Fruit fly (Drosophila melanogaster) whole organism, embryonic: ENCODE measurements around the gene CG43251.

Source experiments
- Abd-B ChIP-seq: fragments of 200-800 bp; sonication (Bioruptor generic); optimal IDR thresholded peaks from 2 replicates; lab custom pipeline; 2018; ENCODE audit warnings: missing biosample characterization, mild to moderate bottlenecking, missing genetic modification characterization, moderate library complexity
- Blimp-1 ChIP-seq: fragments of 200-800 bp; sonication (Bioruptor generic); optimal IDR thresholded peaks from 3 replicates; lab custom pipeline; 2018; ENCODE audit warnings: missing biosample characterization, missing genetic modification characterization, mild to moderate bottlenecking, moderate library complexity, missing genetic modification reagents
- CG12104 ChIP-seq: fragments of 200-800 bp; sonication (Bioruptor generic); optimal IDR thresholded peaks from 3 replicates; lab custom pipeline; 2016; ENCODE audit warnings: missing biosample characterization, missing genetic modification characterization
- CG12391 ChIP-seq: fragments of 200-800 bp; sonication (Bioruptor generic); optimal IDR thresholded peaks from 3 replicates; lab custom pipeline; 2018; ENCODE audit warnings: missing biosample characterization, mild to moderate bottlenecking, missing genetic modification characterization, moderate library complexity
- CG13424 ChIP-seq: fragments of 200-800 bp; sonication (Bioruptor generic); optimal IDR thresholded peaks from 2 replicates; lab custom pipeline; 2019; ENCODE audit warnings: missing biosample characterization, mild to moderate bottlenecking, missing genetic modification characterization, moderate library complexity
- CG15601 ChIP-seq: fragments of 200-800 bp; sonication (Bioruptor generic); optimal IDR thresholded peaks from 3 replicates; lab custom pipeline; 2019; ENCODE audit warnings: missing biosample characterization, mild to moderate bottlenecking, missing genetic modification characterization, moderate library complexity
- CG1602 ChIP-seq: fragments of 200-800 bp; sonication (Bioruptor generic); optimal IDR thresholded peaks from 3 replicates; lab custom pipeline; 2016; ENCODE audit warnings: missing biosample characterization, missing genetic modification characterization
- CG17829 ChIP-seq: fragments of 200-800 bp; optimal IDR thresholded peaks from 2 replicates; lab custom pipeline; 2019; ENCODE audit warnings: missing biosample characterization, mild to moderate bottlenecking, missing genetic modification characterization, moderate library complexity
- CG18011 ChIP-seq: fragments of 200-800 bp; sonication (Bioruptor generic); optimal IDR thresholded peaks from 2 replicates; lab custom pipeline; 2017; ENCODE audit warnings: missing biosample characterization, missing genetic modification characterization, mild to moderate bottlenecking, moderate library complexity, missing genotype
- CG18476 ChIP-seq: fragments of 200-800 bp; sonication (Bioruptor generic); optimal IDR thresholded peaks from 2 replicates; lab custom pipeline; 2016; ENCODE audit warnings: missing biosample characterization, mild to moderate bottlenecking, missing genetic modification characterization
- CG18764 ChIP-seq: fragments of 200-800 bp; sonication (Bioruptor generic); optimal IDR thresholded peaks from 3 replicates; lab custom pipeline; 2016; ENCODE audit warnings: missing biosample characterization, missing genetic modification characterization
- CG2875 ChIP-seq: fragments of 200-800 bp; sonication (Bioruptor generic); optimal IDR thresholded peaks from 2 replicates; lab custom pipeline; 2017; ENCODE audit warnings: missing biosample characterization, mild to moderate bottlenecking, missing genetic modification characterization, missing genetic modification reagents
- CG30020 ChIP-seq: fragments of 200-800 bp; optimal IDR thresholded peaks from 2 replicates; lab custom pipeline; 2019; ENCODE audit warnings: missing biosample characterization, mild to moderate bottlenecking, missing genetic modification characterization, moderate library complexity
- CG3065 ChIP-seq: fragments of 200-800 bp; sonication (Bioruptor generic); optimal IDR thresholded peaks from 2 replicates; lab custom pipeline; 2016; ENCODE audit warnings: missing biosample characterization, missing genetic modification characterization
- CG6272 ChIP-seq: fragments of 200-800 bp; sonication (Bioruptor generic); IDR thresholded peaks from 2 replicates; pipeline ENCODE4 v1.3.6; 2022; ENCODE audit warnings: missing biosample characterization, missing genetic modification characterization
- CG8765 ChIP-seq: fragments of 200-800 bp; sonication (Bioruptor generic); IDR thresholded peaks from 2 replicates; pipeline ENCODE4 v1.3.6; 2022; ENCODE audit warnings: missing biosample characterization, missing genetic modification characterization
- CG8944 ChIP-seq: fragments of 200-800 bp; sonication (Bioruptor generic); optimal IDR thresholded peaks from 3 replicates; lab custom pipeline; 2016; ENCODE audit warnings: missing biosample characterization, missing genetic modification characterization
- CHES-1-like ChIP-seq: fragments of 200-800 bp; sonication (Bioruptor generic); optimal IDR thresholded peaks from 2 replicates; lab custom pipeline; 2016; ENCODE audit warnings: missing biosample characterization, missing genetic modification characterization
- D19A ChIP-seq: fragments of 200-800 bp; optimal IDR thresholded peaks from 3 replicates; lab custom pipeline; 2019; ENCODE audit warnings: missing biosample characterization, mild to moderate bottlenecking, missing genetic modification characterization, moderate library complexity
- Doc2 ChIP-seq: fragments of 200-800 bp; sonication (Bioruptor generic); IDR thresholded peaks from 2 replicates; pipeline ENCODE4 v1.3.6; 2022; ENCODE audit warnings: missing biosample characterization, missing genetic modification characterization
- ERR ChIP-seq: fragments of 200-800 bp; sonication (Bioruptor generic); optimal IDR thresholded peaks from 2 replicates; lab custom pipeline; 2016; ENCODE audit warnings: missing biosample characterization, missing genetic modification characterization
- MESR4 ChIP-seq: fragments of 200-800 bp; sonication (Bioruptor generic); optimal IDR thresholded peaks from 2 replicates; lab custom pipeline; 2018; ENCODE audit warnings: missing biosample characterization, mild to moderate bottlenecking, missing genetic modification characterization, moderate library complexity
- MTF-1 ChIP-seq: fragments of 200-800 bp; sonication (Bioruptor generic); optimal IDR thresholded peaks from 2 replicates; lab custom pipeline; 2018; ENCODE audit warnings: missing biosample characterization, mild to moderate bottlenecking, missing genetic modification characterization, borderline replicate concordance
- Side ChIP-seq: fragments of 200-800 bp; sonication (Bioruptor generic); optimal IDR thresholded peaks from 2 replicates; lab custom pipeline; 2016; ENCODE audit warnings: missing biosample characterization, missing genetic modification characterization
- Spps ChIP-seq: fragments of 200-800 bp; sonication (Bioruptor generic); optimal IDR thresholded peaks from 2 replicates; lab custom pipeline; 2018; ENCODE audit warnings: missing biosample characterization, mild to moderate bottlenecking, missing genetic modification characterization
- Sry-β ChIP-seq: fragments of 200-800 bp; sonication (Bioruptor generic); optimal IDR thresholded peaks from 2 replicates; lab custom pipeline; 2018; ENCODE audit warnings: missing biosample characterization, mild to moderate bottlenecking, missing genetic modification characterization, moderate library complexity
- Taf1 ChIP-seq: fragments of 200-800 bp; sonication (Bioruptor generic); IDR thresholded peaks from 2 replicates; pipeline ENCODE4 v1.3.6; 2022; ENCODE audit warnings: missing biosample characterization, missing genetic modification characterization
- abd-A ChIP-seq: fragments of 200-800 bp; sonication (Bioruptor generic); optimal IDR thresholded peaks from 3 replicates; lab custom pipeline; 2019; ENCODE audit warnings: missing biosample characterization, mild to moderate bottlenecking, missing genetic modification characterization, moderate library complexity
- amos ChIP-seq: fragments of 200-800 bp; sonication (Bioruptor generic); IDR thresholded peaks from 2 replicates; pipeline ENCODE4 v1.3.6; 2022; ENCODE audit warnings: missing biosample characterization, missing genetic modification characterization; ENCODE audit not compliant: partially characterized antibody
- br ChIP-seq: fragments of >200 bp; optimal IDR thresholded peaks from 2 replicates; lab custom pipeline; 2017
- bsh ChIP-seq, 2 experiments: fragments of 200-800 bp; sonication (Bioruptor generic); optimal IDR thresholded peaks; 2 replicates each; lab custom pipeline; 2017 to 2018; ENCODE audit warnings: mild to moderate bottlenecking in 2 of 2, missing biosample characterization in 2 of 2, missing genetic modification characterization in 2 of 2, moderate library complexity in 1 of 2
- ci ChIP-seq: fragments of 200-800 bp; sonication (Bioruptor generic); IDR thresholded peaks from 3 replicates; pipeline ENCODE4 v1.3.6; 2022; ENCODE audit warnings: missing biosample characterization, missing genetic modification characterization
- dm ChIP-seq: fragments of 200-800 bp; sonication (Bioruptor generic); optimal IDR thresholded peaks from 3 replicates; lab custom pipeline; 2016; ENCODE audit warnings: missing biosample characterization, missing genetic modification characterization
- ems ChIP-seq: fragments of 200-800 bp; sonication (Bioruptor generic); optimal IDR thresholded peaks from 3 replicates; lab custom pipeline; 2016; ENCODE audit warnings: missing biosample characterization, missing genetic modification characterization
- gro ChIP-seq: fragments of 200-800 bp; sonication (Bioruptor generic); optimal IDR thresholded peaks from 2 replicates; lab custom pipeline; 2016; ENCODE audit warnings: missing biosample characterization, missing genetic modification characterization
- hth ChIP-seq: fragments of >200 bp; optimal IDR thresholded peaks from 2 replicates; lab custom pipeline; 2017; ENCODE audit warnings: inconsistent platforms
- insv ChIP-seq, 2 experiments: fragments of 200-800 bp; sonication (Bioruptor generic); optimal IDR thresholded peaks; 3 replicates each; lab custom pipeline; 2016 to 2018; ENCODE audit warnings: missing biosample characterization in 2 of 2, missing genetic modification characterization in 2 of 2
- mld ChIP-seq: fragments of 200-800 bp; sonication (Bioruptor generic); IDR thresholded peaks from 3 replicates; pipeline ENCODE4 v1.3.6; 2022; ENCODE audit warnings: missing biosample characterization, missing genetic modification characterization; ENCODE audit not compliant: partially characterized antibody
- pan ChIP-seq, 4 experiments: fragments of >200 bp in 3 of 4; fragments of 200-800 bp in 1 of 4; sonication (Bioruptor generic) in 1 of 4; optimal IDR thresholded peaks in 3 of 4; IDR thresholded peaks in 1 of 4; 2 replicates each; pipeline versions ENCODE4 v1.3.6 to Lab custom; 2017 to 2022; ENCODE audit warnings: missing biosample characterization in 2 of 4, missing genetic modification characterization in 2 of 4, mixed read lengths in 1 of 4
- pfk ChIP-seq: fragments of 200-800 bp; sonication (Bioruptor generic); optimal IDR thresholded peaks from 2 replicates; lab custom pipeline; 2018; ENCODE audit warnings: missing biosample characterization, mild to moderate bottlenecking, missing genetic modification characterization, moderate library complexity
- pnt ChIP-seq: fragments of 200-800 bp; sonication (Bioruptor generic); optimal IDR thresholded peaks from 3 replicates; lab custom pipeline; 2016; ENCODE audit warnings: missing biosample characterization, missing genetic modification characterization
- pros ChIP-seq: fragments of 200-800 bp; sonication (Bioruptor generic); optimal IDR thresholded peaks from 3 replicates; lab custom pipeline; 2019; ENCODE audit warnings: missing biosample characterization, mild to moderate bottlenecking, missing genetic modification characterization, moderate library complexity
- sens-2 ChIP-seq: fragments of 200-800 bp; sonication (Bioruptor generic); IDR thresholded peaks from 2 replicates; pipeline ENCODE4 v1.3.6; 2022; ENCODE audit warnings: missing biosample characterization, missing genetic modification characterization
- shn ChIP-seq: fragments of 200-800 bp; sonication (Bioruptor generic); optimal IDR thresholded peaks from 3 replicates; lab custom pipeline; 2016; ENCODE audit warnings: missing biosample characterization, missing genetic modification characterization
- slp2 ChIP-seq: fragments of 200-800 bp; sonication (Bioruptor generic); optimal IDR thresholded peaks from 2 replicates; lab custom pipeline; 2016; ENCODE audit warnings: missing biosample characterization, missing genetic modification characterization
- tin ChIP-seq: fragments of 200-800 bp; sonication (Bioruptor generic); optimal IDR thresholded peaks from 3 replicates; lab custom pipeline; 2016; ENCODE audit warnings: missing biosample characterization, missing genetic modification characterization
- vfl ChIP-seq: fragments of 200-800 bp; sonication (Bioruptor generic); optimal IDR thresholded peaks from 2 replicates; lab custom pipeline; 2016; ENCODE audit warnings: missing biosample characterization, missing genetic modification characterization
- wek ChIP-seq: fragments of 200-800 bp; sonication (Bioruptor generic); optimal IDR thresholded peaks from 3 replicates; lab custom pipeline; 2018; ENCODE audit warnings: missing biosample characterization, mild to moderate bottlenecking, missing genetic modification characterization, moderate library complexity
- zen ChIP-seq: fragments of 200-800 bp; sonication (Bioruptor generic); optimal IDR thresholded peaks from 3 replicates; lab custom pipeline; 2018; ENCODE audit warnings: missing biosample characterization, mild to moderate bottlenecking, missing genetic modification characterization, moderate library complexity
- zfh1 ChIP-seq: fragments of 200-800 bp; sonication (Bioruptor generic); IDR thresholded peaks from 3 replicates; pipeline ENCODE4 v1.3.6; 2022; ENCODE audit warnings: missing biosample characterization, missing genetic modification characterization

The CG43251 gene

DNA sequence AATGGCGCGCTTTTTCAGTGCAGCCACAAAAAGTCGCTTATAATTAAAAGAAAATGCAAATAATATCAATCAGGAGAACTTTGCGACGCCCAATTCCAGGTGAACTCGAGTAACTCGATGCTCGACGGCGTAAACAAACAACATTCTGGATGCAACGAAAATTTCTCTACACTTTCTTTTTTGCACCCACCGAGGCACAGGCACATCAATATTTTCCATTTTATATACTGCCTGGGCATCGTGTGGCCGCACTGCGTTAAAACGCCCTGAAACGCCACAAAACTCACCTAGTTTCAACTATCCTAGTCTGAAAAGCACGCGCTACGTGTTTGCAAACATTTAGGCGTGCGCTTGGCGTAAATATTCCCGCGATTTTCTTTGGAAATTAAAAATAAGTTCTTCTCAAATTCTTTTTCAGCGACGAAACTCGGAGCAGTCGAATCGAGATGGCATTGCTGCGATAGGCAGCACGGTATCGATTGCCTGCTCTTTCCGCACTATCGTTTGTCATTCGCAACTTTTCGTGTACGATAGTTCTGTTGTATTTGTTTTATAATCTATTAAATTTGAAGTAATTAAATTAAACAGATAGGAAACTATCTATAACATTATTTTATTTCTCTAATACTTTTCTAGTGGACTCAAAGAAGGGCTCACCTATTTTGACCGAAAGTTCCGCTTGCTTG is 27.2 kb downstream of the CG43251 start, which contains the start of gene Pcif1 (continued):
- TF ChIP-seq CG30020 (tag; lab: Kevin White, UChicago) (peak; percentile 62), Sry-β (GFP tag; lab: Kevin White, UChicago) (peak; percentile 39), CG12104 (GFP tag; lab: Kevin White, UChicago) (no peak), slp2 (no peak), CG12391 (tag; lab: Kevin White, UChicago) (peak; percentile 11), Blimp-1 (GFP tag; lab: Kevin White, UChicago) (no peak), CG1602 (GFP tag; lab: Kevin White, UChicago) (no peak), hth (lab: Kevin White, UChicago) (no peak), CG13424 (tag; lab: Kevin White, UChicago) (no peak), CG18476 (no peak), Abd-B (GFP tag; lab: Kevin White, UChicago) (no peak), ci (peak; percentile 39; the same call in 1 of the 3 replicates), pnt (GFP tag; lab: Kevin White, UChicago) (no peak), zfh1 (GFP tag; lab: Robert Waterston, UW) (peak; percentile 53; the same call in 2 of the 3 replicates), insv (GFP tag; optimal IDR thresholded peaks at IDR 0.05; lab: Kevin White, UChicago) (no peak), dm (no peak), CG15601 (peak; percentile 51), CG2875 (GFP tag; lab: Kevin White, UChicago) (no peak), CHES-1-like (GFP tag; lab: Kevin White, UChicago) (no peak), br (lab: Kevin White, UChicago) (no peak), D19A (tag; lab: Kevin White, UChicago) (peak; percentile 72), pan (optimal IDR thresholded peaks at IDR 0.05; lab: Kevin White, UChicago) (no peak), pan (GFP tag; optimal IDR thresholded peaks at IDR 0.05 in 1 of 2, IDR thresholded peaks at IDR 0.05 in 1 of 2) (no peak), CG18764 (GFP tag; lab: Kevin White, UChicago) (no peak), bsh (GFP tag; optimal IDR thresholded peaks at IDR 0.05; lab: Kevin White, UChicago) (no peak), pfk (GFP tag; lab: Kevin White, UChicago) (no peak), Spps (tag; lab: Kevin White, UChicago) (no peak), CG17829 (tag; lab: Kevin White, UChicago) (peak; percentile 64), amos (GFP tag; lab: Robert Waterston, UW) (peak; percentile 100), Taf1 (GFP tag; lab: Robert Waterston, UW) (no peak), zen (no peak), ERR (no peak), gro (GFP tag; lab: Kevin White, UChicago) (peak; percentile 33), ems (GFP tag; lab: Kevin White, UChicago) (no peak), Side (GFP tag; lab: Kevin White, UChicago) (no peak), mld (GFP tag; lab: Robert Waterston, UW) (peak; percentile 100), Doc2 (GFP tag; lab: Robert Waterston, UW) (no peak), pros (GFP tag; lab: Kevin White, UChicago) (no peak), MTF-1 (GFP tag; lab: Kevin White, UChicago) (no peak), CG18011 (no peak), CG8944 (GFP tag; lab: Kevin White, UChicago) (no peak), vfl (no peak), sens-2 (no peak), CG3065 (no peak), CG6272 (GFP tag; lab: Robert Waterston, UW) (peak; percentile 62), MESR4 (GFP tag; lab: Kevin White, UChicago) (peak; percentile 90), shn (GFP tag; lab: Kevin White, UChicago) (no peak), abd-A (tag; lab: Kevin White, UChicago) (no peak), CG8765 (GFP tag; lab: Robert Waterston, UW) (0 out of 2 replicates have a peak, but pooled peaks have one; percentile 9), wek (GFP tag; lab: Kevin White, UChicago) (no peak), tin (GFP tag; lab: Kevin White, UChicago) (no peak)
